Worm (Caenorhabditis elegans): Measurements from ENCODE around the gene hecw-1.

DNA sequence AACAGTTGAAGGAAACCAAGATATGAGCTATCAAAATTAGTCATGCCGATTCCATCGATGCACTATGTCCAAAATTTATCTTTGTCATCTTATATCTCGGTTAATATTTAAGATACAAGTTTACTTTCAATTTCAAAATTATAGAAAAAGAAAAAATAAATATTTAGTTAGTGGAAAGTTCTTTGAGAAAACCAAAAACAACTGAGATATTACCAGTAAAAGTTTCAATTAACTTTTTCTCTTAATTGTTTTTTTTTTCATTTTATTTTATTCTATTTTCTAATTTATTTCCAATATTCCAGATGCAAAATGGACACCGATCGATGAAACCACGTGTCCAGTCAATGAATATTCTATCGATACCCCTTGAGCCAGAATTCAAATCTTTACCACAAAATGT, 45.2 kb downstream of the hecw-1 start, which contains the start of gene gei-1:
- TF ChIP-seq sea-1 (GFP tag; conservative IDR thresholded peaks at IDR 0.05) = no peak
- TF ChIP-seq hnd-1 (tag; optimal IDR thresholded peaks at IDR 0.05) = no peak
- no peak for TF ChIP-seq ama-1 (optimal IDR thresholded peaks at IDR 0.05)
- TF ChIP-seq flt-1 (GFP tag; IDR thresholded peaks at IDR 0.05) = no peak
- no peak for TF ChIP-seq ceh-13 (GFP tag; optimal IDR thresholded peaks at IDR 0.05)
- no peak for TF ChIP-seq tbx-11 (GFP tag; IDR thresholded peaks at IDR 0.05)
- no peak for TF ChIP-seq tbx-37 (GFP tag; conservative IDR thresholded peaks at IDR 0.05)
- no peak for TF ChIP-seq scrt-1 (GFP tag; IDR thresholded peaks at IDR 0.05)
- TF ChIP-seq tra-4 (tag; optimal IDR thresholded peaks at IDR 0.05) = no peak
